Worm (Caenorhabditis elegans) whole organism, L4 larva: ENCODE measurements around the gene copb-2.

ENCODE experiments used
- T26A8.4 ChIP-seq: fragments of 200-800 bp; sonication (Bioruptor generic); IDR thresholded peaks from 2 replicates; pipeline ENCODE4 v1.3.6; 2022; ENCODE audit warnings: missing genetic modification characterization, missing compliant biosample characterization
- arid-1 ChIP-seq: fragments of 200-800 bp; sonication (Bioruptor generic); conservative IDR thresholded peaks from 2 replicates; pipeline ENCODE4 v1.3.6; 2022; ENCODE audit warnings: missing genetic modification reagents, missing genetic modification characterization, missing compliant biosample characterization
- dmd-6 ChIP-seq: fragments of 200-800 bp; sonication (Bioruptor generic); IDR thresholded peaks from 2 replicates; pipeline ENCODE4 v1.3.6; 2022; ENCODE audit warnings: missing genetic modification reagents, missing genetic modification characterization, missing compliant biosample characterization
- egl-27 ChIP-seq: sonication (generic microtip); optimal IDR thresholded peaks from 3 replicates; lab custom pipeline; 2017; ENCODE audit warnings: missing biosample characterization, missing genetic modification reagents, missing genetic modification characterization
- fos-1 ChIP-seq: fragments of 150-350 bp; optimal IDR thresholded peaks from 2 replicates; lab custom pipeline; 2014; ENCODE audit warnings: missing biosample characterization, missing genetic modification characterization
- hlh-11 ChIP-seq: fragments of 200-800 bp; sonication (Bioruptor generic); optimal IDR thresholded peaks from 2 replicates; lab custom pipeline; 2018; ENCODE audit warnings: mild to moderate bottlenecking, missing genetic modification characterization, missing compliant biosample characterization
- nhr-25 ChIP-seq: sonication (generic microtip); optimal IDR thresholded peaks from 2 replicates; lab custom pipeline; 2017; ENCODE audit warnings: missing genetic modification characterization, mild to moderate bottlenecking, missing compliant biosample characterization, antibody characterized with exemption, moderate library complexity, borderline replicate concordance; ENCODE audit not compliant: insufficient read depth
- snpc-1.2 ChIP-seq: fragments of 200-800 bp; sonication (Bioruptor generic); IDR thresholded peaks from 2 replicates; pipeline ENCODE4 v1.3.6; 2022; ENCODE audit warnings: missing genetic modification reagents, missing genetic modification characterization, missing compliant biosample characterization

ce11 chrIV:9469293-9469692, 9.8 kb downstream of the copb-2 start:
- no peak for TF ChIP-seq arid-1
- TF ChIP-seq nhr-25 (tag; lab: Kevin White, UChicago), result no peak
- no peak for TF ChIP-seq hlh-11 (tag; lab: Kevin White, UChicago)
- TF ChIP-seq dmd-6 (GFP tag; lab: Robert Waterston, UW), result no peak
- TF ChIP-seq fos-1, result no peak
- TF ChIP-seq egl-27 (tag; lab: Kevin White, UChicago), result no peak
- no peak for TF ChIP-seq snpc-1.2 (GFP tag; lab: Robert Waterston, UW)
- TF ChIP-seq T26A8.4 (GFP tag; lab: Robert Waterston, UW), result no peak
